Worm (Caenorhabditis elegans): ENCODE measurements around the gene ttr-40.
A peak's percentile ranks its signal among the peaks of the same experiment; 100 is the strongest.

ttr-40 gene

DNA sequence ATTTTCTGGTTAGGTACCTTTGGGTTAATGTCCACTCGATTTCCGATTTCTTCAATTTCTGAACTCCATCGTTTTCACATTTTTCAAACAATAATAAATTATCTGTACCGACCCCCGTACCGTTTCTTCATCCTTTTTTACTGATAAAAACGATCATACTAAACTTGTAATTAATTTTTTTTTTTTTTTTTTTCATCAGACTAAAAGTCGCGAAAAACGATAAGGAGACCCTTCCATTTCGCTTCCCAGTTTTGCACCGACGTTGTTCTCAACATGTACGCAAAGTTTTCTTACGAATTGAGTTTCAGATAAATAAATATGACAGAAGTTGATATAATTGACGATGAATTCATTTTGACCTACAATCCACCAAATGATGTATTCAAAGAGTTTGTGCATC lies 34.1 kb downstream of the ttr-40 start, which contains the start of gene F44A2.7:
Gene F44A2.7, plus strand, starts transcription at position 301 of the 400 bp plus-strand sequence.
- TF ChIP-seq mec-3 (tag; optimal IDR thresholded peaks at IDR 0.05; ENCODE audit: borderline replicate concordance) (no peak), ama-1 (optimal IDR thresholded peaks at IDR 0.05) (no peak), ttx-3 (tag; optimal IDR thresholded peaks at IDR 0.05) (no peak), Y22D7AL.16 (tag; optimal IDR thresholded peaks at IDR 0.05) (no peak), nhr-232 (tag; optimal IDR thresholded peaks at IDR 0.05) (no peak), tbx-2 (tag; optimal IDR thresholded peaks at IDR 0.05) (no peak), sdc-2 (tag; optimal IDR thresholded peaks at IDR 0.05) (no peak), hlh-13 (GFP tag; optimal IDR thresholded peaks at IDR 0.05) (no peak), rnt-1 (tag; optimal IDR thresholded peaks at IDR 0.05) (no peak), nfya-1 (tag; optimal IDR thresholded peaks at IDR 0.05) (no peak), unc-55 (GFP tag; optimal IDR thresholded peaks at IDR 0.05) (no peak), dve-1 (tag; optimal IDR thresholded peaks at IDR 0.05) (no peak)

DNA sequence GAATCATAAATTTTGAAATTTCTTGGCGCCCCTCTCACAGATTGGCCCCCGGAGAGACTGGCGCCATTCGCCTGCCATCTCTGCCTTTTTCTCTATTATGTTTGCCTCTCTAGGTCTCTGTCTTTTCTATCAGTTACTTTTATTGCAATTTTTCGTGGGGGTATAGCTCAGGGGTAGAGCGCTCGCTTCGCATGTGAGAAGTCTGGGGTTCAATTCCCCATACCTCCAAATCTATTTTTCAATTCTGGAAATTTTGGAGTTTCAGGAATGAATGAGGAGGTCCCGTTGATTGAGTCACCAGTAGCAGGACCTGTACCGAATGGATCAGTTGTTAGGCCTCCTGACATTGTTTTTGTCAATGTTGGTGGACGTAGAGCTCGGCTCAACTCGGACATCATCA lies 37.2 kb downstream of the ttr-40 start, which contains the start of gene kvs-3:
Gene kvs-3, plus strand, starts transcription at position 266 of the 400 bp plus-strand sequence.
- TF ChIP-seq hlh-13 (GFP tag; optimal IDR thresholded peaks at IDR 0.05) (peak; percentile 13), T23F11.4 (GFP tag; optimal IDR thresholded peaks at IDR 0.05) (no peak), lim-6 (tag; optimal IDR thresholded peaks at IDR 0.05) (no peak), ceh-24 (tag; optimal IDR thresholded peaks at IDR 0.05) (no peak), rnt-1 (tag; optimal IDR thresholded peaks at IDR 0.05) (no peak), gmeb-2 (tag; optimal IDR thresholded peaks at IDR 0.05) (peak; percentile 33), fax-1 (tag; optimal IDR thresholded peaks at IDR 0.05) (no peak), sox-2 (GFP tag; IDR thresholded peaks at IDR 0.05) (no peak), K02D7.2 (tag; optimal IDR thresholded peaks at IDR 0.05) (no peak), fkh-6 (tag; optimal IDR thresholded peaks at IDR 0.05) (peak; percentile 32), ets-4 (tag; optimal IDR thresholded peaks at IDR 0.05) (no peak), tbx-7 (tag; optimal IDR thresholded peaks at IDR 0.05) (no peak), unc-3 (GFP tag; conservative IDR thresholded peaks at IDR 0.05) (no peak), unc-3 (tag; optimal IDR thresholded peaks at IDR 0.05) (no peak), ceh-14 (tag; optimal IDR thresholded peaks at IDR 0.05) (peak; percentile 48), K09A11.1 (tag; optimal IDR thresholded peaks at IDR 0.05; ENCODE audit: insufficient read depth) (no peak), pat-9 (tag; optimal IDR thresholded peaks at IDR 0.05) (peak; percentile 43), ceh-9 (tag; optimal IDR thresholded peaks at IDR 0.05) (peak; percentile 17), mec-3 (tag; optimal IDR thresholded peaks at IDR 0.05; ENCODE audit: borderline replicate concordance) (no peak), ceh-31 (tag; optimal IDR thresholded peaks at IDR 0.05) (peak; percentile 19), ttx-3 (tag; optimal IDR thresholded peaks at IDR 0.05) (no peak), ceh-6 (GFP tag; optimal IDR thresholded peaks at IDR 0.05) (no peak), dmd-4 (tag; optimal IDR thresholded peaks at IDR 0.05; ENCODE audit: borderline replicate concordance) (no peak), eyg-1 (tag; optimal IDR thresholded peaks at IDR 0.05) (no peak), syd-9 (tag; optimal IDR thresholded peaks at IDR 0.05) (no peak), ref-2 (tag; optimal IDR thresholded peaks at IDR 0.05) (peak; percentile 38), tbx-2 (tag; optimal IDR thresholded peaks at IDR 0.05) (peak; percentile 0), hlh-15 (tag; optimal IDR thresholded peaks at IDR 0.05) (no peak), C38D4.7 (GFP tag; optimal IDR thresholded peaks at IDR 0.05) (peak; percentile 49), ceh-19 (GFP tag; optimal IDR thresholded peaks at IDR 0.05) (no peak), elt-4 (tag; optimal IDR thresholded peaks at IDR 0.05) (no peak), ceh-2 (tag; optimal IDR thresholded peaks at IDR 0.05) (no peak), sox-4 (tag; optimal IDR thresholded peaks at IDR 0.05) (peak; percentile 62), odd-2 (tag; optimal IDR thresholded peaks at IDR 0.05) (no peak), che-1 (tag; optimal IDR thresholded peaks at IDR 0.05) (peak; percentile 20), hlh-8 (tag; optimal IDR thresholded peaks at IDR 0.05) (no peak), Y22D7AL.16 (tag; optimal IDR thresholded peaks at IDR 0.05) (no peak), madf-2 (tag; optimal IDR thresholded peaks at IDR 0.05) (no peak), pha-4 (tag; optimal IDR thresholded peaks at IDR 0.05) (no peak), pax-1 (tag; optimal IDR thresholded peaks at IDR 0.05) (no peak), ama-1 (optimal IDR thresholded peaks at IDR 0.05) (no peak), dve-1 (tag; optimal IDR thresholded peaks at IDR 0.05) (peak; percentile 19), pros-1 (tag; optimal IDR thresholded peaks at IDR 0.05) (no peak), nhr-232 (tag; optimal IDR thresholded peaks at IDR 0.05) (no peak), F13H6.1 (tag; optimal IDR thresholded peaks at IDR 0.05) (peak; percentile 44), ceh-18 (tag; optimal IDR thresholded peaks at IDR 0.05) (peak; percentile 55), unc-42 (tag; optimal IDR thresholded peaks at IDR 0.05) (no peak), sdc-2 (tag; optimal IDR thresholded peaks at IDR 0.05) (peak; percentile 54)
